Fruit fly (Drosophila melanogaster) whole organism, adult: Measurements from ENCODE around the gene CG43095.

ENCODE experiments used
- CG14711 ChIP-seq: fragments of 200-800 bp; sonication (Bioruptor generic); optimal IDR thresholded peaks from 2 replicates; lab custom pipeline; 2018; ENCODE audit warnings: missing biosample characterization, mild to moderate bottlenecking, missing genetic modification characterization, moderate library complexity
- CG7045 ChIP-seq: fragments of 200-800 bp; sonication (Bioruptor generic); optimal IDR thresholded peaks from 2 replicates; lab custom pipeline; 2017; ENCODE audit warnings: missing biosample characterization, mild to moderate bottlenecking, missing genetic modification characterization
- Crg-1 ChIP-seq: fragments of 200-800 bp; sonication (Bioruptor generic); optimal IDR thresholded peaks from 2 replicates; lab custom pipeline; 2016; ENCODE audit warnings: missing biosample characterization, missing genetic modification characterization
- kay ChIP-seq: fragments of 200-800 bp; sonication (Bioruptor generic); peaks from one replicate; lab custom pipeline; 2016; ENCODE audit warnings: missing biosample characterization, missing genetic modification characterization, borderline replicate concordance
- pad ChIP-seq: fragments of 200-800 bp; sonication (Bioruptor generic); optimal IDR thresholded peaks from 3 replicates; lab custom pipeline; 2017; ENCODE audit warnings: missing biosample characterization, missing genetic modification characterization, mild to moderate bottlenecking, moderate library complexity, missing genetic modification reagents

dm6 chr3R:22816437-22817173 lies 45.0 kb upstream of the CG43095 start:
- TF ChIP-seq kay (GFP tag; lab: Kevin White, UChicago), result no peak
- TF ChIP-seq pad, result peak; percentile 32
- no peak for TF ChIP-seq CG7045 (GFP tag; lab: Kevin White, UChicago)
- no peak for TF ChIP-seq Crg-1 (GFP tag; lab: Kevin White, UChicago)
- peak; percentile 73 for TF ChIP-seq CG14711 (tag; lab: Kevin White, UChicago)
